Fruit fly (Drosophila melanogaster) whole organism, adult: ENCODE data around the gene Vha55.

Experiments used
- CG11617 ChIP-seq: fragments of 200-800 bp; sonication (Bioruptor generic); optimal IDR thresholded peaks from 2 replicates; lab custom pipeline; 2017; ENCODE audit warnings: mild to moderate bottlenecking, missing biosample characterization, missing genetic modification reagents, missing genetic modification characterization
- CG12768 ChIP-seq: fragments of 200-800 bp; sonication (Bioruptor generic); optimal IDR thresholded peaks from 2 replicates; lab custom pipeline; 2017; ENCODE audit warnings: missing biosample characterization, missing genetic modification characterization, mild to moderate bottlenecking, moderate library complexity, missing genetic modification reagents
- CG14711 ChIP-seq: fragments of 200-800 bp; sonication (Bioruptor generic); optimal IDR thresholded peaks from 2 replicates; lab custom pipeline; 2018; ENCODE audit warnings: missing biosample characterization, mild to moderate bottlenecking, missing genetic modification characterization, moderate library complexity
- CG1620 ChIP-seq: fragments of 200-800 bp; sonication (Bioruptor generic); optimal IDR thresholded peaks from 2 replicates; lab custom pipeline; 2016; ENCODE audit warnings: missing biosample characterization, missing genetic modification characterization
- CG33017 ChIP-seq: fragments of 200-800 bp; sonication (Bioruptor generic); optimal IDR thresholded peaks from 2 replicates; lab custom pipeline; 2018; ENCODE audit warnings: missing biosample characterization, mild to moderate bottlenecking, missing genetic modification characterization, moderate library complexity
- CG5204 ChIP-seq: fragments of 200-800 bp; sonication (Bioruptor generic); optimal IDR thresholded peaks from 2 replicates; lab custom pipeline; 2016; ENCODE audit warnings: missing biosample characterization, missing genetic modification characterization
- CG7045 ChIP-seq: fragments of 200-800 bp; sonication (Bioruptor generic); optimal IDR thresholded peaks from 2 replicates; lab custom pipeline; 2017; ENCODE audit warnings: missing biosample characterization, mild to moderate bottlenecking, missing genetic modification characterization
- CG7101 ChIP-seq: fragments of 200-800 bp; sonication (Bioruptor generic); optimal IDR thresholded peaks from 2 replicates; lab custom pipeline; 2018; ENCODE audit warnings: missing biosample characterization, mild to moderate bottlenecking, missing genetic modification characterization, moderate library complexity
- Clk ChIP-seq: fragments of 200-800 bp; sonication (Bioruptor generic); optimal IDR thresholded peaks from 2 replicates; lab custom pipeline; 2017; ENCODE audit warnings: missing biosample characterization, missing genetic modification characterization
- Crg-1 ChIP-seq: fragments of 200-800 bp; sonication (Bioruptor generic); optimal IDR thresholded peaks from 2 replicates; lab custom pipeline; 2016; ENCODE audit warnings: missing biosample characterization, missing genetic modification characterization
- Hr96 ChIP-seq: fragments of 200-800 bp; sonication (Bioruptor generic); optimal IDR thresholded peaks from 2 replicates; lab custom pipeline; 2016; ENCODE audit warnings: missing biosample characterization, missing genetic modification characterization
- Mnt ChIP-seq: fragments of 200-800 bp; sonication (Bioruptor generic); optimal IDR thresholded peaks from 2 replicates; lab custom pipeline; 2016; ENCODE audit warnings: missing biosample characterization, mild to moderate bottlenecking, missing genetic modification characterization
- bab1 ChIP-seq: fragments of 200-800 bp; sonication (Bioruptor generic); optimal IDR thresholded peaks from 3 replicates; lab custom pipeline; 2019; ENCODE audit warnings: missing biosample characterization, mild to moderate bottlenecking, missing genetic modification characterization, moderate library complexity
- cic ChIP-seq: fragments of 200-800 bp; sonication (Bioruptor generic); optimal IDR thresholded peaks from 2 replicates; lab custom pipeline; 2017; ENCODE audit warnings: missing biosample characterization, mild to moderate bottlenecking, missing genetic modification characterization, moderate library complexity
- cnc ChIP-seq, 2 experiments: fragments of >200 bp; optimal IDR thresholded peaks; 2 replicates each; lab custom pipeline; 2017
- kay ChIP-seq: fragments of 200-800 bp; sonication (Bioruptor generic); peaks from one replicate; lab custom pipeline; 2016; ENCODE audit warnings: missing biosample characterization, missing genetic modification characterization, borderline replicate concordance
- ovo ChIP-seq: fragments of 200-800 bp; sonication (Bioruptor generic); optimal IDR thresholded peaks from 2 replicates; lab custom pipeline; 2016; ENCODE audit warnings: missing biosample characterization, missing genetic modification characterization
- pad ChIP-seq: fragments of 200-800 bp; sonication (Bioruptor generic); optimal IDR thresholded peaks from 3 replicates; lab custom pipeline; 2017; ENCODE audit warnings: missing biosample characterization, missing genetic modification characterization, mild to moderate bottlenecking, moderate library complexity, missing genetic modification reagents
- tj ChIP-seq: fragments of 200-800 bp; sonication (Bioruptor generic); optimal IDR thresholded peaks from 3 replicates; lab custom pipeline; 2017; ENCODE audit warnings: missing biosample characterization, mild to moderate bottlenecking, missing genetic modification characterization, moderate library complexity
- toe ChIP-seq: fragments of 200-800 bp; sonication (Bioruptor generic); optimal IDR thresholded peaks from 2 replicates; lab custom pipeline; 2016; ENCODE audit warnings: missing biosample characterization, missing genetic modification characterization

Vha55 gene

DNA sequence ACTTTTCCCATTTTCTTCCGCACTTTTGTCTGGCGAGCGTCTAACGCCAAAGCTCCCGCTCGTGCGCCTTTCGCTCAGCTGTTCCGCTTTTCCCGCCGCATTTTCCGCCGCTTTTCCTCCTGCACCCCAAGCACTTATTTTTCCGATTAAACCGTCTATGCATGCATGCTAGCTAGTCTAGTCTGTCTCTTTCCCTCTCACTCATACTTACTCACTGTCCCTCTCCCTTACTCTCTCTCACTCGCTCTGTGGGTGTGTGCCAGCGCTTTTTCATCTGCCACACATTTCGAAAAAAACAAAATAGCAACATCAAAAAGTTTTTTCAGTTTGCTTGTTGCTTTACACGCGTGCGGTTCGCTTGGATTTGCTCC, 26.6 kb upstream of the Vha55 start, which contains the start of gene CG6225:
Gene CG6225 (plus strand): TSS at position 325 of the 371 bp plus-strand sequence.
- TF ChIP-seq cic (GFP tag; lab: Kevin White, UChicago), result no peak
- TF ChIP-seq bab1 (GFP tag; lab: Kevin White, UChicago), result no peak
- TF ChIP-seq CG33017 (tag; lab: Kevin White, UChicago), result no peak
- no peak for TF ChIP-seq kay (GFP tag; lab: Kevin White, UChicago)
- no peak for TF ChIP-seq Crg-1
- TF ChIP-seq toe (GFP tag; lab: Kevin White, UChicago), result no peak
- TF ChIP-seq Hr96, result no peak
- TF ChIP-seq CG5204 (GFP tag; lab: Kevin White, UChicago), result no peak
- TF ChIP-seq CG12768 (GFP tag; lab: Kevin White, UChicago), result no peak
- TF ChIP-seq CG1620 (GFP tag; lab: Kevin White, UChicago), result no peak
- no peak for TF ChIP-seq CG7101 (tag; lab: Kevin White, UChicago)
- no peak for TF ChIP-seq ovo
- no peak for TF ChIP-seq CG14711 (tag; lab: Kevin White, UChicago)
- no peak for TF ChIP-seq pad (GFP tag; lab: Kevin White, UChicago)

DNA sequence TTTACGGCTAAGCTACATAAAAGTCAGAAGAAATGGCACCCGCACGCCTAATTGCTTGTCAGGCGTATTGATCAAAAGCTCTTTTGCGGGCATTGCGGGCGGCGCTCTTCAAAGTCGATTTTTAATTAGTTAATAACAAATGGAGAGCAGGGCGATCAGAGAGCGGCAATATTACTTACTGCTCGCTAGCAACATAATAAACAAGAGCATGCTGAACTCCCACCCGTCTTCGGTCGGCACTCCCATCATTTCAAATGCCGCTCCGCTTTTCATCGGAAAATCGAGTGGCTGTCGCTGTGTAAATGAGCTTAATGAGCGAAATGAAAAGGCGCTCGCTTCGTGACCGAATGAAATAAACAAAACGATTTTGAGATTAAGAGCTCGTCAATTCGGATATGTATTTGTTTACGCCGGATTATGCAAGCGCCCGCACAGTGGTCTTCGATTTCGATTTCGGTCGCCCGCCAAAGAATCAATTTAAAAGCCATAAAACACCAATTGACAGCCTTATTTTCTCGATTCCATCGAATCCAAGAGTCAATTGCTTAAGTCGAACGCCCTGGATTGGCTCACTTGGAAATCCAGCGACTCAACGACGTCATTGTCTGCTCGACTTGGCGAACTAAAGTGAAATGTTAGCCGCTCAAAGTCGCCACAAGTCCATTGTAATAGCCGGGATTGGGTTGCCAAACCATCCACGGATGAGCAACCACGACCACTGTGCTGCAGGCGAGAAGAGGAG, 26.1 kb upstream of the Vha55 start:
- TF ChIP-seq kay (GFP tag; lab: Kevin White, UChicago), result no peak
- TF ChIP-seq CG14711 (tag; lab: Kevin White, UChicago), result peak; percentile 27
- no peak for TF ChIP-seq CG1620 (GFP tag; lab: Kevin White, UChicago)
- TF ChIP-seq cnc (optimal IDR thresholded peaks at IDR 0.05; lab: Kevin White, UChicago), result no peak
- TF ChIP-seq pad (GFP tag; lab: Kevin White, UChicago), result peak; percentile 30
- peak; percentile 33 for TF ChIP-seq CG7101 (tag; lab: Kevin White, UChicago)
- TF ChIP-seq CG5204 (GFP tag; lab: Kevin White, UChicago), result peak; percentile 55
- peak; percentile 66 for TF ChIP-seq Hr96
- no peak for TF ChIP-seq cic (GFP tag; lab: Kevin White, UChicago)
- TF ChIP-seq Clk (GFP tag; lab: Kevin White, UChicago), result no peak
- peak; percentile 46 for TF ChIP-seq CG12768 (GFP tag; lab: Kevin White, UChicago)
- TF ChIP-seq toe (GFP tag; lab: Kevin White, UChicago), result peak; percentile 40
- peak; percentile 47 for TF ChIP-seq CG33017 (tag; lab: Kevin White, UChicago)
- TF ChIP-seq CG7045 (GFP tag; lab: Kevin White, UChicago), result peak; percentile 41
- TF ChIP-seq CG11617 (GFP tag; lab: Kevin White, UChicago), result no peak
- no peak for TF ChIP-seq bab1 (GFP tag; lab: Kevin White, UChicago)
- peak; percentile 6 for TF ChIP-seq tj
- no peak for TF ChIP-seq Crg-1
- no peak for TF ChIP-seq ovo
- TF ChIP-seq Mnt (GFP tag; lab: Kevin White, UChicago), result no peak

DNA sequence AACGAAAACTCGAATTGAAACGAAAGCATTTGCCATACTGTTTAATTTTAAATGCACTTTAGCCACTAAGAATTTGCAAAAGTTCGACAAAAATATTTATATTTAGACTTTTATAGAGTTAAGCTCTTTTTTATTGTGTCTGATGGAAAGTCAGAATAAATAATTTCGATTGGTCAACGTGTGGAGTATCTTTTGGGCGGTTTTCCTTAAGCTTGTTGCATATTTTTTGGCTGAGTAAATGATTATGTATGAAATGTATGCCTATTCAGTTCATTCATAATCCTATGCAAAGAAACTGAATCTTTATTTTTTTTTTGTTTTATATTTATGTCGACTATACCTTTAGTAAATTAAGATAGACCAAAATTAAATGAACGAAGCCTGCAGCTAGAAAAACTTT, 25.1 kb upstream of the Vha55 start:
- TF ChIP-seq CG5204 (GFP tag; lab: Kevin White, UChicago) (no peak), cic (GFP tag; lab: Kevin White, UChicago) (no peak), Crg-1 (no peak), tj (no peak), ovo (no peak), CG33017 (tag; lab: Kevin White, UChicago) (no peak), Clk (GFP tag; lab: Kevin White, UChicago) (no peak), pad (GFP tag; lab: Kevin White, UChicago) (no peak), CG12768 (GFP tag; lab: Kevin White, UChicago) (no peak), CG11617 (GFP tag; lab: Kevin White, UChicago) (no peak), CG7101 (tag; lab: Kevin White, UChicago) (no peak), bab1 (GFP tag; lab: Kevin White, UChicago) (no peak), kay (GFP tag; lab: Kevin White, UChicago) (no peak), toe (GFP tag; lab: Kevin White, UChicago) (no peak), CG7045 (GFP tag; lab: Kevin White, UChicago) (no peak)

DNA sequence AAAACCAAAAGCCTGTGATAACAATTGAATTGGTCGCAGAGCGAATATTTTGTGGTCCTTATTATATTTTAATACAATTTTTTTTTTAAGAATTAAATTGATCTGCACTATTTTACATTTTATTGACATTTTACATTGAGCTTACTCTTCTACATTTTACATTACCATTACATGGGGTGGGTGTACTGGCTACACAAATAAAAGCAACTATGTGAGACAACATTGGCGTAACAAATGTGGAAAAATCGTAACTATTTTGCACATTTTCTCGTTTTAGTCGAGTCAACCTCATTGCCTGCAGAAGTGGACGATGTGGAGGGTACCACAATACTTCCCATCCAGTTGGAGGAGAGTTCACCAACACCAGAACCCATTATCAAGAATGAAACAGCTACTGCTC, 22.9 kb upstream of the Vha55 start:
- no peak for TF ChIP-seq Hr96
- TF ChIP-seq toe (GFP tag; lab: Kevin White, UChicago), result no peak
- no peak for TF ChIP-seq Mnt (GFP tag; lab: Kevin White, UChicago)
- no peak for TF ChIP-seq cic (GFP tag; lab: Kevin White, UChicago)
- no peak for TF ChIP-seq CG11617 (GFP tag; lab: Kevin White, UChicago)
- TF ChIP-seq ovo, result no peak
- TF ChIP-seq Crg-1, result no peak

DNA sequence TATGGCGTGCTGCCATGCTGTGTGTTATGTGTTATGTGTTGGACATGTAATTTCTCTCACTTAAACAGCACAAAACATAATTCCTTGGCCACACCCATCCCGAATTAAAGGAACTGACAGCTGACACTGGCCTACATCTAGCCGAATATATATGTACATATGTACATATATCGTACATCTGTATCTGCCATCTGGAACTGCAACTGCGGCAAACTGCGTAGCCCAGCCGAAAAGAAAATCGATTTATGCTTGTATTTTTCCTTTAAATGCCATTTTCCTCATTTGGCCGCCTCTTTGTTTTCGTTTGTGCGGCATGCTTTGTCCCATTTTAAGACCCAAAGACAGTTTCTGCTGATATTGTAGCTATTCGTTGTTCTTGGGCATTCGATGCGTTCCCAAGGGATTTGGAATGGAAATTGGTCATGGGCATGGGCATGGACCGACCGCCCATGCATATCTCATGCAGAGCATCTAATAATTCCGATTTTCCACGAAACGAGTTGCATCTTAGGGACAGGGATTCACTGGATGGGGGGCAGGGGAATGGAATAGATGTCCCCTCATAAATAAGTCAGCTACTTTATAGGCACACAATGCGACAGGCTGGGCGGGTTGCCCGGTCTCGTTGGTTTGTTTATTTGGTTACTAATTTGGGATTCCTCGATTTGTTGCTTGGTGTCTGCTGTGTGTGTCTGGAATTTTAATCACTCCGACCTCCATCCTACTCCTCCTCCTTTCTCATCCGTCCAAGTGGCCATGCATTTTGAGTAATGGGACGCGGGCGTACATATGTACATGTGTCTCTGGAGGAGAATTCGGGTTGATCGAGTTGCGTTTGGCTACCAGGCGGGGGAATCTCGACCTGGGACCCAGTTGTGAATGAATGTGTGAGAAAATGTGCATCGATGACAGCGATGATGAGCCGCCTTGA, 21.7 kb upstream of the Vha55 start:
- TF ChIP-seq cnc (optimal IDR thresholded peaks at IDR 0.05; lab: Kevin White, UChicago) (no peak), Hr96 (no peak), CG11617 (GFP tag; lab: Kevin White, UChicago) (no peak), Mnt (GFP tag; lab: Kevin White, UChicago) (no peak), bab1 (GFP tag; lab: Kevin White, UChicago) (no peak)
